Worm (Caenorhabditis elegans) whole organism, L2 larva: ENCODE results near the gene npp-23.

Experiments used
- C34F6.9 ChIP-seq: fragments of 150-350 bp; optimal IDR thresholded peaks from 2 replicates; lab custom pipeline; 2014; ENCODE audit warnings: missing biosample characterization, missing genetic modification characterization
- F13H6.1 ChIP-seq: sonication (generic microtip); optimal IDR thresholded peaks from 2 replicates; lab custom pipeline; 2016; ENCODE audit warnings: missing genetic modification characterization, missing compliant biosample characterization
- R02D3.7 ChIP-seq: fragments of 150-350 bp; optimal IDR thresholded peaks from 2 replicates; lab custom pipeline; 2014; ENCODE audit warnings: missing biosample characterization, missing genetic modification characterization
- Y55F3AM.14 ChIP-seq: fragments of 200-800 bp; sonication (Bioruptor generic); optimal IDR thresholded peaks from 2 replicates; lab custom pipeline; 2018; ENCODE audit warnings: mild to moderate bottlenecking, missing genetic modification characterization, missing compliant biosample characterization
- ZK546.5 ChIP-seq: sonication (generic microtip); optimal IDR thresholded peaks from 2 replicates; lab custom pipeline; 2017; ENCODE audit warnings: missing biosample characterization, missing genetic modification characterization
- alr-1 ChIP-seq: fragments of 150-350 bp; optimal IDR thresholded peaks from 2 replicates; lab custom pipeline; 2014; ENCODE audit warnings: missing biosample characterization, missing genetic modification characterization
- aly-2 ChIP-seq: fragments of 150-350 bp; optimal IDR thresholded peaks from 2 replicates; lab custom pipeline; 2014; ENCODE audit warnings: missing biosample characterization, missing genetic modification characterization
- ama-1 ChIP-seq: fragments of 150-350 bp; optimal IDR thresholded peaks from 2 replicates; lab custom pipeline; 2018; ENCODE audit warnings: inconsistent platforms
- blmp-1 ChIP-seq: sonication (generic microtip); optimal IDR thresholded peaks from 2 replicates; lab custom pipeline; 2017; ENCODE audit warnings: missing genetic modification characterization, mild to moderate bottlenecking, missing compliant biosample characterization, antibody characterized with exemption, moderate library complexity; ENCODE audit not compliant: insufficient read depth
- ceh-16 ChIP-seq: fragments of 150-350 bp; optimal IDR thresholded peaks from 2 replicates; lab custom pipeline; 2014; ENCODE audit warnings: missing biosample characterization, missing genetic modification characterization
- ceh-82 ChIP-seq: fragments of 150-350 bp; optimal IDR thresholded peaks from 2 replicates; lab custom pipeline; 2014; ENCODE audit warnings: missing biosample characterization, missing genetic modification characterization
- crh-2 ChIP-seq: sonication (generic microtip); optimal IDR thresholded peaks from 2 replicates; lab custom pipeline; 2017; ENCODE audit warnings: missing biosample characterization, missing genetic modification characterization
- dmd-4 ChIP-seq: sonication (generic microtip); optimal IDR thresholded peaks from 2 replicates; lab custom pipeline; 2017; ENCODE audit warnings: missing biosample characterization, missing genetic modification characterization
- egl-27 ChIP-seq: sonication (generic microtip); optimal IDR thresholded peaks from 3 replicates; lab custom pipeline; 2017; ENCODE audit warnings: missing biosample characterization, missing genetic modification reagents, missing genetic modification characterization
- elt-1 ChIP-seq: fragments of 150-350 bp; optimal IDR thresholded peaks from 2 replicates; lab custom pipeline; 2014; ENCODE audit warnings: missing biosample characterization, missing genetic modification characterization
- elt-3 ChIP-seq: sonication (generic microtip); optimal IDR thresholded peaks from 2 replicates; lab custom pipeline; 2017; ENCODE audit warnings: missing biosample characterization, missing genetic modification characterization
- fos-1 ChIP-seq: fragments of 150-350 bp; optimal IDR thresholded peaks from 2 replicates; lab custom pipeline; 2014; ENCODE audit warnings: missing biosample characterization, missing genetic modification characterization
- gmeb-1 ChIP-seq: fragments of 150-350 bp; optimal IDR thresholded peaks from 2 replicates; lab custom pipeline; 2014; ENCODE audit warnings: missing biosample characterization, missing genetic modification characterization
- lin-11 ChIP-seq: fragments of 150-350 bp; sonication (generic microtip); optimal IDR thresholded peaks from 2 replicates; lab custom pipeline; 2014; ENCODE audit warnings: missing biosample characterization, missing genetic modification characterization, inconsistent platforms, mixed read lengths
- lin-13 ChIP-seq: fragments of 150-350 bp; optimal IDR thresholded peaks from 2 replicates; lab custom pipeline; 2014; ENCODE audit warnings: missing biosample characterization, missing genetic modification reagents, missing genetic modification characterization
- lin-39 ChIP-seq: fragments of 150-350 bp; optimal IDR thresholded peaks from 2 replicates; lab custom pipeline; 2014; ENCODE audit warnings: missing biosample characterization, missing genetic modification reagents, missing genetic modification characterization
- lsy-2 ChIP-seq, 2 experiments: fragments of 150-350 bp in 1 of 2; sonication (generic microtip) in 1 of 2; optimal IDR thresholded peaks; 2 replicates each; lab custom pipeline; 2014 to 2017; ENCODE audit warnings: missing biosample characterization in 2 of 2, missing genetic modification characterization in 2 of 2
- mab-5 ChIP-seq: fragments of 150-350 bp; optimal IDR thresholded peaks from 2 replicates; lab custom pipeline; 2014; ENCODE audit warnings: missing biosample characterization, missing genetic modification characterization
- mbf-1 ChIP-seq: sonication (generic microtip); optimal IDR thresholded peaks from 2 replicates; lab custom pipeline; 2017; ENCODE audit warnings: missing biosample characterization, missing genetic modification characterization
- mdl-1 ChIP-seq, 2 experiments: fragments of 150-350 bp in 1 of 2; sonication (generic microtip) in 1 of 2; optimal IDR thresholded peaks; 2 replicates each; lab custom pipeline; 2017; ENCODE audit warnings: missing biosample characterization in 2 of 2, missing genetic modification characterization in 2 of 2
- nhr-10 ChIP-seq: sonication (generic microtip); optimal IDR thresholded peaks from 2 replicates; lab custom pipeline; 2017; ENCODE audit warnings: missing biosample characterization, missing genetic modification characterization
- nhr-11 ChIP-seq: fragments of 150-350 bp; optimal IDR thresholded peaks from 2 replicates; lab custom pipeline; 2014; ENCODE audit warnings: missing biosample characterization, missing genetic modification characterization
- nhr-12 ChIP-seq: fragments of 150-350 bp; optimal IDR thresholded peaks from 2 replicates; lab custom pipeline; 2014; ENCODE audit warnings: missing biosample characterization, missing genetic modification characterization
- nhr-129 ChIP-seq: fragments of 150-350 bp; optimal IDR thresholded peaks from 2 replicates; lab custom pipeline; 2014; ENCODE audit warnings: missing biosample characterization, missing genetic modification characterization
- nhr-21 ChIP-seq: fragments of 150-350 bp; optimal IDR thresholded peaks from 2 replicates; lab custom pipeline; 2014; ENCODE audit warnings: missing biosample characterization, missing genetic modification characterization
- nhr-23 ChIP-seq: fragments of 150-350 bp; optimal IDR thresholded peaks from 2 replicates; lab custom pipeline; 2014; ENCODE audit warnings: missing biosample characterization, missing genetic modification reagents, missing genetic modification characterization
- nhr-237 ChIP-seq: fragments of 150-350 bp; optimal IDR thresholded peaks from 2 replicates; lab custom pipeline; 2014; ENCODE audit warnings: missing biosample characterization, missing genetic modification characterization
- nhr-25 ChIP-seq: fragments of 150-350 bp; sonication (generic microtip); optimal IDR thresholded peaks from 3 replicates; lab custom pipeline; 2014; ENCODE audit warnings: missing biosample characterization, missing genetic modification characterization
- nhr-6 ChIP-seq: fragments of 150-350 bp; optimal IDR thresholded peaks from 2 replicates; lab custom pipeline; 2014; ENCODE audit warnings: missing biosample characterization, missing genetic modification characterization
- nhr-77 ChIP-seq: fragments of 150-350 bp; optimal IDR thresholded peaks from 2 replicates; lab custom pipeline; 2014; ENCODE audit warnings: missing biosample characterization, missing genetic modification characterization
- peb-1 ChIP-seq: fragments of 150-350 bp; optimal IDR thresholded peaks from 2 replicates; lab custom pipeline; 2014; ENCODE audit warnings: missing biosample characterization, missing genetic modification characterization
- sem-4 ChIP-seq: fragments of 150-350 bp; optimal IDR thresholded peaks from 2 replicates; lab custom pipeline; 2014; ENCODE audit warnings: missing biosample characterization, missing genetic modification reagents, missing genetic modification characterization
- skn-1 ChIP-seq: sonication (generic microtip); optimal IDR thresholded peaks from 2 replicates; lab custom pipeline; 2017; ENCODE audit warnings: missing biosample characterization, missing genetic modification characterization
- sma-3 ChIP-seq: sonication (generic microtip); optimal IDR thresholded peaks from 2 replicates; lab custom pipeline; 2016; ENCODE audit warnings: missing genetic modification reagents, missing genetic modification characterization, missing compliant biosample characterization
- sma-9 ChIP-seq, 2 experiments: fragments of 150-350 bp in 1 of 2; sonication (generic microtip) in 1 of 2; optimal IDR thresholded peaks; 2 replicates each; lab custom pipeline; 2014 to 2016; ENCODE audit warnings: missing genetic modification characterization in 2 of 2, mild to moderate bottlenecking in 1 of 2, missing biosample characterization in 1 of 2, missing compliant biosample characterization in 1 of 2, missing genetic modification reagents in 1 of 2, moderate library complexity in 1 of 2
- snpc-4 ChIP-seq: fragments of 150-350 bp; optimal IDR thresholded peaks from 2 replicates; lab custom pipeline; 2014; ENCODE audit warnings: missing biosample characterization, missing genetic modification characterization
- unc-39 ChIP-seq: fragments of 150-350 bp; optimal IDR thresholded peaks from 2 replicates; lab custom pipeline; 2014; ENCODE audit warnings: missing biosample characterization, missing genetic modification characterization
- unc-55 ChIP-seq: fragments of 150-350 bp; sonication (generic microtip); optimal IDR thresholded peaks from 3 replicates; lab custom pipeline; 2014; ENCODE audit warnings: missing biosample characterization, missing genetic modification reagents, missing genetic modification characterization
- unc-62 ChIP-seq: fragments of 150-350 bp; optimal IDR thresholded peaks from 2 replicates; lab custom pipeline; 2014; ENCODE audit warnings: missing biosample characterization, missing genetic modification reagents, missing genetic modification characterization
- zag-1 ChIP-seq: fragments of 150-350 bp; optimal IDR thresholded peaks from 2 replicates; lab custom pipeline; 2014; ENCODE audit warnings: missing biosample characterization, missing genetic modification characterization
- ztf-1 ChIP-seq: fragments of 200-800 bp; sonication (Bioruptor generic); conservative IDR thresholded peaks from 2 replicates; pipeline ENCODE4 v1.3.6; 2022; ENCODE audit warnings: missing genetic modification characterization, missing compliant biosample characterization
- ztf-11 ChIP-seq: sonication (generic microtip); optimal IDR thresholded peaks from 2 replicates; lab custom pipeline; 2017; ENCODE audit warnings: missing biosample characterization, missing genetic modification characterization
- ztf-4 ChIP-seq: fragments of 150-350 bp; optimal IDR thresholded peaks from 2 replicates; lab custom pipeline; 2014; ENCODE audit warnings: missing biosample characterization, missing genetic modification characterization

npp-23 gene

ce11 chrIV:8824145-8824833 is 45.2 kb downstream of the npp-23 start, which contains the start of the genes col-117 and col-3:
Gene col-117 (minus strand): TSS chrIV:8824195.
Gene col-3 (plus strand): TSS chrIV:8824783.
- TF ChIP-seq elt-3 (tag; lab: Kevin White, UChicago): no peak
- TF ChIP-seq unc-39 (tag; lab: Kevin White, UChicago): no peak
- TF ChIP-seq aly-2: no peak
- TF ChIP-seq nhr-237 (tag; lab: Kevin White, UChicago): no peak
- TF ChIP-seq sma-3: peak; percentile 54
- no peak for TF ChIP-seq ama-1 (lab: Kevin White, UChicago)
- no peak for TF ChIP-seq elt-1
- TF ChIP-seq dmd-4: no peak
- peak; percentile 78 for TF ChIP-seq nhr-25 (tag; lab: Kevin White, UChicago)
- TF ChIP-seq nhr-12 (tag; lab: Kevin White, UChicago): no peak
- TF ChIP-seq ceh-82 (tag; lab: Kevin White, UChicago): no peak
- no peak for TF ChIP-seq alr-1 (tag; lab: Kevin White, UChicago)
- no peak for TF ChIP-seq mab-5 (tag; lab: Kevin White, UChicago)
- TF ChIP-seq peb-1 (tag; lab: Kevin White, UChicago): no peak
- no peak for TF ChIP-seq R02D3.7
- no peak for TF ChIP-seq ztf-11 (tag; lab: Kevin White, UChicago)
- no peak for TF ChIP-seq nhr-11 (tag; lab: Kevin White, UChicago)
- no peak for TF ChIP-seq ztf-1 (GFP tag; lab: Robert Waterston, UW)
- no peak for TF ChIP-seq nhr-23 (tag; lab: Kevin White, UChicago)
- peak; percentile 12 for TF ChIP-seq C34F6.9 (tag; lab: Kevin White, UChicago)
- no peak for TF ChIP-seq lin-11 (tag; lab: Kevin White, UChicago)
- TF ChIP-seq snpc-4 (tag; lab: Kevin White, UChicago): no peak
- TF ChIP-seq gmeb-1 (tag; lab: Kevin White, UChicago): peak; percentile 13
- TF ChIP-seq unc-62 (GFP tag; lab: Kevin White, UChicago): no peak
- no peak for TF ChIP-seq mbf-1 (tag; lab: Kevin White, UChicago)
- TF ChIP-seq lin-13 (GFP tag; lab: Kevin White, UChicago): no peak
- TF ChIP-seq sma-9 (GFP tag; optimal IDR thresholded peaks at IDR 0.05; lab: Kevin White, UChicago): peak; percentile 49
- TF ChIP-seq sma-9 (tag; optimal IDR thresholded peaks at IDR 0.05; lab: Kevin White, UChicago): no peak
- peak; percentile 11 for TF ChIP-seq ceh-16
- peak; percentile 11 for TF ChIP-seq blmp-1
- peak in 1 of 2 experiments; percentile 3 for TF ChIP-seq lsy-2 (tag; optimal IDR thresholded peaks at IDR 0.05; lab: Kevin White, UChicago)
- TF ChIP-seq ZK546.5: no peak
- no peak for TF ChIP-seq F13H6.1 (tag; lab: Kevin White, UChicago)
- TF ChIP-seq mdl-1 (tag; optimal IDR thresholded peaks at IDR 0.05; lab: Kevin White, UChicago): no peak
- TF ChIP-seq nhr-77 (tag; lab: Kevin White, UChicago): no peak
- TF ChIP-seq ztf-4 (tag; lab: Kevin White, UChicago): no peak
- TF ChIP-seq nhr-21 (tag; lab: Kevin White, UChicago): no peak
- no peak for TF ChIP-seq Y55F3AM.14 (GFP tag; lab: Kevin White, UChicago)
- no peak for TF ChIP-seq lin-39
- TF ChIP-seq unc-55 (GFP tag; lab: Kevin White, UChicago): no peak
- peak; percentile 2 for TF ChIP-seq nhr-129 (tag; lab: Kevin White, UChicago)
- TF ChIP-seq crh-2 (tag; lab: Kevin White, UChicago): peak; percentile 13
- no peak for TF ChIP-seq nhr-6 (tag; lab: Kevin White, UChicago)
- TF ChIP-seq egl-27: peak; percentile 56
- no peak for TF ChIP-seq nhr-10 (tag; lab: Kevin White, UChicago)
- peak; percentile 39 for TF ChIP-seq sem-4 (tag; lab: Kevin White, UChicago)
- TF ChIP-seq skn-1 (tag; lab: Kevin White, UChicago): no peak
- TF ChIP-seq zag-1 (tag; lab: Kevin White, UChicago): no peak
- peak; percentile 4 for TF ChIP-seq fos-1
